Worm (Caenorhabditis elegans): ENCODE data around the gene F45C12.17.
"Not testable (repeated sequence)": the region's sequence is repeated elsewhere in the genome, so short reads cannot be mapped to it uniquely, and the experiment has no call there.

The F45C12.17 gene

ce11 chrII:1761564-1761963, 35.7 kb downstream of the F45C12.17 start, which contains the start of gene F36H5.4:
F36H5.4 (plus strand) TSS chrII:1761864.
- TF ChIP-seq nhr-111 (GFP tag; optimal IDR thresholded peaks at IDR 0.05) (no peak), dmd-9 (GFP tag; IDR thresholded peaks at IDR 0.05) (no peak), hlh-30 (tag; optimal IDR thresholded peaks at IDR 0.05; ENCODE audit: insufficient read depth) (no peak), snpc-1.2 (GFP tag; IDR thresholded peaks at IDR 0.05) (no peak), mep-1 (tag; optimal IDR thresholded peaks at IDR 0.05) (no peak), mdl-1 (tag; optimal IDR thresholded peaks at IDR 0.05) (no peak), aha-1 (tag) (no peak), tra-1 (GFP tag; IDR thresholded peaks at IDR 0.05) (no peak), zfp-2 (tag; optimal IDR thresholded peaks at IDR 0.05) (no peak)

- TF ChIP-seq mdt-29 (GFP tag; IDR thresholded peaks at IDR 0.05) = no peak
- TF ChIP-seq aha-1 (tag) = peak; percentile 55
- TF ChIP-seq lin-13 (GFP tag; optimal IDR thresholded peaks at IDR 0.05) = no peak
- no peak for TF ChIP-seq nhr-102 (tag; optimal IDR thresholded peaks at IDR 0.05)
- TF ChIP-seq hlh-30 (tag; optimal IDR thresholded peaks at IDR 0.05; ENCODE audit: insufficient read depth) = no peak
- TF ChIP-seq egl-27 (tag; optimal IDR thresholded peaks at IDR 0.05) = no peak
- TF ChIP-seq spr-1 (tag; optimal IDR thresholded peaks at IDR 0.05) = no peak
- no peak for TF ChIP-seq arid-1 (GFP tag; conservative IDR thresholded peaks at IDR 0.05)
Measured at ce11 chrII:1763072-1763471, 37.2 kb downstream of the F45C12.17 start, which contains the start of gene math-28. math-28 (plus strand) TSS chrII:1763372.

- no peak for TF ChIP-seq ztf-7 (tag; optimal IDR thresholded peaks at IDR 0.05)
- TF ChIP-seq lin-13 (GFP tag; optimal IDR thresholded peaks at IDR 0.05) = no peak
- TF ChIP-seq unc-62 (GFP tag; optimal IDR thresholded peaks at IDR 0.05 in 1 of 2) = peak in 1 of 2 experiments; percentile 93
- TF ChIP-seq unc-62 (tag; optimal IDR thresholded peaks at IDR 0.05) = no peak
- TF ChIP-seq nhr-41 (GFP tag; IDR thresholded peaks at IDR 0.05) = no peak
Measured at ce11 chrII:1766715-1767114, 40.8 kb downstream of the F45C12.17 start.

ce11 chrII:1767458-1767857, 41.5 kb downstream of the F45C12.17 start:
- not testable (repeated sequence) for TF ChIP-seq daf-16 (GFP tag; optimal IDR thresholded peaks at IDR 0.05)
- TF ChIP-seq daf-16 (tag; optimal IDR thresholded peaks at IDR 0.05) (peak; percentile 57), dmd-6 (GFP tag; IDR thresholded peaks at IDR 0.05) (0 out of 2 replicates have a peak, but pooled peaks have one; percentile 19), pqm-1 (tag; optimal IDR thresholded peaks at IDR 0.05) (peak; percentile 66), aha-1 (tag) (peak; percentile 15), nhr-28 (tag; optimal IDR thresholded peaks at IDR 0.05) (peak; percentile 95), hlh-11 (tag; optimal IDR thresholded peaks at IDR 0.05) (peak; percentile 58), php-3 (GFP tag; IDR thresholded peaks at IDR 0.05) (peak; percentile 37; the same call in 1 of the 2 replicates)

- TF ChIP-seq ztf-7, snpc-4, hlh-11 (tag; optimal IDR thresholded peaks at IDR 0.05): not testable (repeated sequence)
Measured at ce11 chrII:1771347-1771746, 45.4 kb downstream of the F45C12.17 start, which contains the start of gene math-26. math-26 (plus strand) TSS chrII:1771647.

- TF ChIP-seq F37D6.2 (tag; optimal IDR thresholded peaks at IDR 0.05) (no peak), nhr-10 (tag; optimal IDR thresholded peaks at IDR 0.05) (no peak), skn-1 (tag; optimal IDR thresholded peaks at IDR 0.05) (no peak), unc-62 (GFP tag; optimal IDR thresholded peaks at IDR 0.05 in 1 of 2) (peak in 1 of 2 experiments; percentile 46), unc-62 (tag; optimal IDR thresholded peaks at IDR 0.05) (no peak), F44E2.7 (GFP tag; IDR thresholded peaks at IDR 0.05) (no peak)
Measured at ce11 chrII:1771785-1772184, 45.9 kb downstream of the F45C12.17 start, which contains the start of gene math-3. math-3 (plus strand) TSS chrII:1772085.
